Fruit fly (Drosophila melanogaster) whole organism, prepupa: Measurements from ENCODE around the gene MRG15.

ENCODE experiments used
- CG11294 ChIP-seq: fragments of 200-800 bp; sonication (Bioruptor generic); IDR thresholded peaks from 2 replicates; pipeline ENCODE4 v1.3.6; 2022; ENCODE audit warnings: missing biosample characterization, missing genetic modification characterization
- CG16779 ChIP-seq: fragments of 200-800 bp; sonication (Bioruptor generic); optimal IDR thresholded peaks from 3 replicates; lab custom pipeline; 2017; ENCODE audit warnings: missing biosample characterization, mild to moderate bottlenecking, missing genetic modification characterization
- CG6792 ChIP-seq: fragments of 200-800 bp; sonication (Bioruptor generic); optimal IDR thresholded peaks from 3 replicates; lab custom pipeline; 2016; ENCODE audit warnings: missing biosample characterization, missing genetic modification characterization
- spab ChIP-seq: fragments of 200-800 bp; sonication (Bioruptor generic); optimal IDR thresholded peaks from 2 replicates; lab custom pipeline; 2017; ENCODE audit warnings: missing biosample characterization, mild to moderate bottlenecking, missing genetic modification characterization, missing genetic modification reagents

- TF ChIP-seq CG16779 (tag; lab: Kevin White, UChicago) (no peak), CG6792 (GFP tag; lab: Kevin White, UChicago) (no peak), CG11294 (GFP tag; lab: Robert Waterston, UW) (no peak), spab (GFP tag; lab: Kevin White, UChicago) (no peak)
Measured at dm6 chr3R:15281335-15281963, 3.5 kb upstream of the MRG15 start.
